Worm (Caenorhabditis elegans) whole organism, L4 larva: Measurements from ENCODE around the gene sre-53.
"Not testable (repeated sequence)": the region's sequence is repeated elsewhere in the genome, so short reads cannot be mapped to it uniquely, and the experiment has no call there.

Experiments
- D1046.2 ChIP-seq: fragments of 200-800 bp; sonication (Bioruptor generic); IDR thresholded peaks from 2 replicates; pipeline ENCODE4 v1.3.6; 2022; ENCODE audit warnings: missing genetic modification characterization, missing compliant biosample characterization
- F37D6.2 ChIP-seq: sonication (generic microtip); optimal IDR thresholded peaks from 2 replicates; lab custom pipeline; 2016; ENCODE audit warnings: mild to moderate bottlenecking, missing genetic modification characterization, missing compliant biosample characterization
- R02D3.7 ChIP-seq: fragments of 150-350 bp; sonication (generic microtip); optimal IDR thresholded peaks from 3 replicates; lab custom pipeline; 2014; ENCODE audit warnings: missing biosample characterization, missing genetic modification characterization
- T20F7.1 ChIP-seq: fragments of 200-800 bp; sonication (Bioruptor generic); optimal IDR thresholded peaks from 2 replicates; lab custom pipeline; 2018; ENCODE audit warnings: mild to moderate bottlenecking, missing genetic modification characterization, missing compliant biosample characterization
- Y5F2A.4 ChIP-seq: fragments of 200-800 bp; sonication (Bioruptor generic); optimal IDR thresholded peaks from 2 replicates; lab custom pipeline; 2018; ENCODE audit warnings: mild to moderate bottlenecking, missing genetic modification characterization, missing compliant biosample characterization
- aha-1 ChIP-seq: fragments of 150-350 bp; peaks from one replicate; lab custom pipeline; 2014; ENCODE audit warnings: missing biosample characterization, missing genetic modification characterization
- aly-2 ChIP-seq: sonication (generic microtip); optimal IDR thresholded peaks from 2 replicates; lab custom pipeline; 2018; ENCODE audit warnings: missing biosample characterization, missing genetic modification characterization
- ama-1 ChIP-seq: fragments of 150-350 bp; optimal IDR thresholded peaks from 2 replicates; lab custom pipeline; 2014; ENCODE audit warnings: inconsistent platforms, mixed read lengths
- arid-1 ChIP-seq: fragments of 200-800 bp; sonication (Bioruptor generic); conservative IDR thresholded peaks from 2 replicates; pipeline ENCODE4 v1.3.6; 2022; ENCODE audit warnings: missing genetic modification reagents, missing genetic modification characterization, missing compliant biosample characterization
- ceh-28 ChIP-seq: fragments of 150-350 bp; optimal IDR thresholded peaks from 2 replicates; lab custom pipeline; 2014; ENCODE audit warnings: missing biosample characterization, missing genetic modification reagents, missing genetic modification characterization
- cey-2 ChIP-seq: sonication (generic microtip); optimal IDR thresholded peaks from 3 replicates; lab custom pipeline; 2017; ENCODE audit warnings: missing genetic modification characterization, mild to moderate bottlenecking, missing compliant biosample characterization, antibody characterized with exemption, borderline replicate concordance; ENCODE audit not compliant: insufficient read depth
- daf-19 ChIP-seq: fragments of 200-800 bp; sonication (Bioruptor generic); conservative IDR thresholded peaks from 2 replicates; pipeline ENCODE4 v1.3.6; 2022; ENCODE audit warnings: missing genetic modification characterization, missing compliant biosample characterization
- dpl-1 ChIP-seq: fragments of 150-350 bp; optimal IDR thresholded peaks from 2 replicates; lab custom pipeline; 2014; ENCODE audit warnings: missing biosample characterization, missing genetic modification reagents, missing genetic modification characterization
- duxl-1 ChIP-seq: sonication (generic microtip); optimal IDR thresholded peaks from 2 replicates; lab custom pipeline; 2016; ENCODE audit warnings: mild to moderate bottlenecking, missing genetic modification characterization, moderate library complexity, missing compliant biosample characterization; ENCODE audit not compliant: poor library complexity
- egl-27 ChIP-seq: sonication (generic microtip); optimal IDR thresholded peaks from 3 replicates; lab custom pipeline; 2017; ENCODE audit warnings: missing biosample characterization, missing genetic modification reagents, missing genetic modification characterization
- egl-43 ChIP-seq: fragments of 200-800 bp; sonication (Bioruptor generic); IDR thresholded peaks from 2 replicates; pipeline ENCODE4 v1.3.6; 2022; ENCODE audit warnings: missing genetic modification reagents, missing genetic modification characterization, missing compliant biosample characterization
- fkh-10 ChIP-seq: fragments of 150-350 bp; optimal IDR thresholded peaks from 2 replicates; lab custom pipeline; 2014; ENCODE audit warnings: missing biosample characterization, missing genetic modification reagents, missing genetic modification characterization
- hlh-11 ChIP-seq: fragments of 200-800 bp; sonication (Bioruptor generic); optimal IDR thresholded peaks from 2 replicates; lab custom pipeline; 2018; ENCODE audit warnings: mild to moderate bottlenecking, missing genetic modification characterization, missing compliant biosample characterization
- lsy-2 ChIP-seq, 2 experiments: fragments of 150-350 bp in 1 of 2; sonication (generic microtip) in 1 of 2; optimal IDR thresholded peaks; 2 replicates each; lab custom pipeline; 2014 to 2017; ENCODE audit warnings: missing biosample characterization in 2 of 2, missing genetic modification characterization in 2 of 2
- mdl-1 ChIP-seq, 2 experiments: fragments of 150-350 bp in 1 of 2; sonication (generic microtip) in 1 of 2; optimal IDR thresholded peaks; 2 replicates each; lab custom pipeline; 2014 to 2017; ENCODE audit warnings: missing biosample characterization in 2 of 2, missing genetic modification characterization in 2 of 2
- nhr-102 ChIP-seq: sonication (generic microtip); optimal IDR thresholded peaks from 2 replicates; lab custom pipeline; 2016; ENCODE audit warnings: mild to moderate bottlenecking, missing genetic modification characterization, moderate library complexity, missing compliant biosample characterization
- nhr-11 ChIP-seq: fragments of 150-350 bp; optimal IDR thresholded peaks from 2 replicates; lab custom pipeline; 2014; ENCODE audit warnings: missing biosample characterization, missing genetic modification characterization
- nhr-237 ChIP-seq: sonication (generic microtip); optimal IDR thresholded peaks from 2 replicates; lab custom pipeline; 2017; ENCODE audit warnings: missing biosample characterization, missing genetic modification characterization
- nhr-25 ChIP-seq: sonication (generic microtip); optimal IDR thresholded peaks from 2 replicates; lab custom pipeline; 2017; ENCODE audit warnings: missing genetic modification characterization, mild to moderate bottlenecking, missing compliant biosample characterization, antibody characterized with exemption, moderate library complexity, borderline replicate concordance; ENCODE audit not compliant: insufficient read depth
- nhr-42 ChIP-seq: fragments of 200-800 bp; sonication (Bioruptor generic); IDR thresholded peaks from 2 replicates; pipeline ENCODE4 v1.3.6; 2022; ENCODE audit warnings: missing genetic modification characterization, missing compliant biosample characterization
- nhr-6 ChIP-seq: fragments of 150-350 bp; optimal IDR thresholded peaks from 2 replicates; lab custom pipeline; 2014; ENCODE audit warnings: missing biosample characterization, missing genetic modification characterization
- nhr-76 ChIP-seq: fragments of 150-350 bp; optimal IDR thresholded peaks from 2 replicates; lab custom pipeline; 2014; ENCODE audit warnings: missing biosample characterization, missing genetic modification characterization
- pha-4 ChIP-seq, 2 experiments: fragments of 150-350 bp in 1 of 2; fragments of 200-800 bp in 1 of 2; sonication (Bioruptor generic) in 1 of 2; IDR thresholded peaks in 1 of 2; optimal IDR thresholded peaks in 1 of 2; 2 replicates each; pipeline versions ENCODE4 v1.3.6 to Lab custom; 2014 to 2022; ENCODE audit warnings: missing genetic modification characterization in 2 of 2, missing genetic modification reagents in 2 of 2, missing biosample characterization in 1 of 2, missing compliant biosample characterization in 1 of 2
- pqm-1 ChIP-seq: sonication (generic microtip); optimal IDR thresholded peaks from 2 replicates; lab custom pipeline; 2017; ENCODE audit warnings: missing biosample characterization, missing genetic modification characterization
- saeg-2 ChIP-seq: fragments of 200-800 bp; sonication (Bioruptor generic); IDR thresholded peaks from 2 replicates; pipeline ENCODE4 v1.3.6; 2022; ENCODE audit warnings: missing genetic modification reagents, missing genetic modification characterization, missing compliant biosample characterization
- sdz-12 ChIP-seq: fragments of 200-800 bp; sonication (Bioruptor generic); optimal IDR thresholded peaks from 2 replicates; lab custom pipeline; 2018; ENCODE audit warnings: mild to moderate bottlenecking, missing genetic modification characterization, missing compliant biosample characterization
- set-16 ChIP-seq: fragments of 200-800 bp; sonication (Bioruptor generic); IDR thresholded peaks from 2 replicates; pipeline ENCODE4 v1.3.6; 2022; ENCODE audit warnings: missing genetic modification reagents, missing genetic modification characterization, missing compliant biosample characterization
- snpc-4 ChIP-seq: fragments of 150-350 bp; optimal IDR thresholded peaks from 2 replicates; lab custom pipeline; 2014; ENCODE audit warnings: missing biosample characterization, missing genetic modification characterization
- spr-1 ChIP-seq: sonication (generic microtip); optimal IDR thresholded peaks from 2 replicates; lab custom pipeline; 2016; ENCODE audit warnings: mild to moderate bottlenecking, missing genetic modification characterization, missing compliant biosample characterization
- tra-1 ChIP-seq: fragments of 200-800 bp; sonication (Bioruptor generic); IDR thresholded peaks from 2 replicates; pipeline ENCODE4 v1.3.6; 2022; ENCODE audit warnings: missing genetic modification reagents, missing genetic modification characterization, missing compliant biosample characterization
- unc-62 ChIP-seq, 3 experiments: fragments of 150-350 bp in 1 of 3; sonication (generic microtip); optimal IDR thresholded peaks in 2 of 3; peaks in 1 of 3; 1 replicate in 1 of 3; 2 replicates in 2 of 3; lab custom pipeline; 2014 to 2017; ENCODE audit warnings: missing biosample characterization in 3 of 3, missing genetic modification characterization in 3 of 3, missing genetic modification reagents in 3 of 3, missing genotype in 1 of 3
- zfp-2 ChIP-seq: sonication (generic microtip); optimal IDR thresholded peaks from 2 replicates; lab custom pipeline; 2016; ENCODE audit warnings: mild to moderate bottlenecking, missing genetic modification characterization, missing compliant biosample characterization

Gene sre-53

ce11 chrII:12328994-12329393 lies 5.8 kb upstream of the sre-53 start, which contains the start of gene sre-55:
Gene sre-55, plus strand, starts transcription at chrII:12329294.
- TF ChIP-seq sdz-12 (GFP tag; lab: Kevin White, UChicago) (no peak), hlh-11 (tag; lab: Kevin White, UChicago) (no peak), nhr-42 (GFP tag; lab: Robert Waterston, UW) (no peak), Y5F2A.4 (GFP tag; lab: Kevin White, UChicago) (no peak), nhr-25 (tag; lab: Kevin White, UChicago) (no peak), nhr-76 (tag; lab: Kevin White, UChicago) (no peak), unc-62 (GFP tag; optimal IDR thresholded peaks at IDR 0.05 in 1 of 2; lab: Kevin White, UChicago) (no peak), unc-62 (tag; optimal IDR thresholded peaks at IDR 0.05; lab: Kevin White, UChicago) (no peak), aha-1 (tag; lab: Kevin White, UChicago) (no peak), nhr-6 (no peak), saeg-2 (GFP tag; lab: Robert Waterston, UW) (no peak), nhr-11 (tag; lab: Kevin White, UChicago) (no peak), nhr-102 (no peak), fkh-10 (no peak)

ce11 chrII:12324159-12324558 lies 954 bp upstream of the sre-53 start, which contains the start of gene sre-56:
Gene sre-56, plus strand, starts transcription at chrII:12324459.
- peak; percentile 51 for TF ChIP-seq aha-1 (tag; lab: Kevin White, UChicago)
- TF ChIP-seq dpl-1 (GFP tag; lab: Kevin White, UChicago) = no peak

DNA sequence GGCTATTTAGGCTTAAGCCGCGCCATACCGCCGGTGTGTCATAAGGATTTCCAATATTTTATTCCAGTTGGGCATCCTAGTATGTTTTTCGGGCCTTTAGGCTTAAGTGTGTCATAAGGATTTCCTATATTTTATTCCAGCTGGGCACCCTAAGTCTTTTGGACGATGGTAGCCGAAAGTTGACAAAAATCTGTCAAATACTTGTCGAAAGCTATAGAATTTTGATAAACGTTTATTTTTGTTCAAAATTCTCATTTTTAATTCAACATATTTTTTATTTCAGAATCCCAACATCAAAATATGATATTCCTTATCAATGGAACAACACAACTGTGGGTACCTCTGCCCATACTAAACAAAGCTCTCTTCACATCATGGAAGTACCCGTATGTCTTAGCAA lies 4.7 kb downstream of the sre-53 start, which contains the start of gene sre-49:
Gene sre-49 (plus strand): TSS at position 301 of the 400 bp plus-strand sequence.
- not testable (repeated sequence) for TF ChIP-seq F37D6.2 (tag; lab: Kevin White, UChicago); egl-43 (GFP tag; lab: Robert Waterston, UW); aly-2 (tag; lab: Kevin White, UChicago)

- no peak for TF ChIP-seq daf-19
- no peak for TF ChIP-seq nhr-237 (tag; lab: Kevin White, UChicago)
- no peak for TF ChIP-seq ama-1 (lab: Kevin White, UChicago)
- no peak for TF ChIP-seq set-16 (GFP tag; lab: Robert Waterston, UW)
- TF ChIP-seq zfp-2 (tag; lab: Kevin White, UChicago) = no peak
- TF ChIP-seq pqm-1 (tag; lab: Kevin White, UChicago) = no peak
- no peak for TF ChIP-seq arid-1 (GFP tag; lab: Robert Waterston, UW)
- no peak for TF ChIP-seq egl-27
- no peak for TF ChIP-seq nhr-102
- TF ChIP-seq lsy-2 (tag; optimal IDR thresholded peaks at IDR 0.05; lab: Kevin White, UChicago) = no peak
- TF ChIP-seq duxl-1 (tag; lab: Kevin White, UChicago) = no peak
Measured at ce11 chrII:12311560-12311959, 11.6 kb downstream of the sre-53 start, which contains the start of gene sre-51. Gene sre-51, plus strand, starts transcription at chrII:12311860.

ce11 chrII:12309614-12310013 lies 13.6 kb downstream of the sre-53 start, which contains the start of gene C50E10.2:
Gene C50E10.2, minus strand, starts transcription at chrII:12309714.
- no peak for TF ChIP-seq pha-4 (GFP tag; IDR thresholded peaks at IDR 0.05; lab: Robert Waterston, UW)
- no peak for TF ChIP-seq pha-4 (tag; optimal IDR thresholded peaks at IDR 0.05; lab: Kevin White, UChicago)
- TF ChIP-seq cey-2 = no peak
- no peak for TF ChIP-seq nhr-42 (GFP tag; lab: Robert Waterston, UW)
- TF ChIP-seq set-16 (GFP tag; lab: Robert Waterston, UW) = no peak
- TF ChIP-seq D1046.2 (GFP tag; lab: Robert Waterston, UW) = no peak
- TF ChIP-seq nhr-25 (tag; lab: Kevin White, UChicago) = no peak
- TF ChIP-seq tra-1 (GFP tag; lab: Robert Waterston, UW) = no peak
- no peak for TF ChIP-seq R02D3.7 (tag; lab: Kevin White, UChicago)
- TF ChIP-seq mdl-1 (tag; optimal IDR thresholded peaks at IDR 0.05; lab: Kevin White, UChicago) = no peak
- TF ChIP-seq spr-1 = no peak
- no peak for TF ChIP-seq T20F7.1
- no peak for TF ChIP-seq nhr-237 (tag; lab: Kevin White, UChicago)
- TF ChIP-seq snpc-4 (tag; lab: Kevin White, UChicago) = no peak
- no peak for TF ChIP-seq ceh-28 (tag; lab: Kevin White, UChicago)
